Fruit fly (Drosophila melanogaster) whole organism, embryonic: ENCODE data around the gene CG4066.
A peak's percentile ranks its signal among the peaks of the same experiment; 100 is the strongest.

Source experiments
- Bteb2 ChIP-seq: fragments of 200-800 bp; sonication (Bioruptor generic); optimal IDR thresholded peaks from 2 replicates; lab custom pipeline; 2016; ENCODE audit warnings: missing biosample characterization, missing genetic modification characterization
- CG10267 ChIP-seq: fragments of 200-800 bp; sonication (Bioruptor generic); optimal IDR thresholded peaks from 2 replicates; lab custom pipeline; 2018; ENCODE audit warnings: missing biosample characterization, mild to moderate bottlenecking, missing genetic modification characterization, moderate library complexity
- CG11456 ChIP-seq: fragments of 200-800 bp; sonication (Bioruptor generic); IDR thresholded peaks from 3 replicates; pipeline ENCODE4 v1.3.6; 2022; ENCODE audit warnings: missing biosample characterization, missing genetic modification characterization
- CG11723 ChIP-seq: fragments of 200-800 bp; sonication (Bioruptor generic); optimal IDR thresholded peaks from 2 replicates; lab custom pipeline; 2017; ENCODE audit warnings: missing biosample characterization, mild to moderate bottlenecking, missing genetic modification characterization
- CG12299 ChIP-seq: fragments of 200-800 bp; sonication (Bioruptor generic); optimal IDR thresholded peaks from 2 replicates; lab custom pipeline; 2018; ENCODE audit warnings: missing biosample characterization, mild to moderate bottlenecking, missing genetic modification characterization
- CG12942 ChIP-seq: fragments of 200-800 bp; sonication (Bioruptor generic); optimal IDR thresholded peaks from 3 replicates; lab custom pipeline; 2016; ENCODE audit warnings: missing biosample characterization, missing genetic modification characterization
- CG13296 ChIP-seq: fragments of 200-800 bp; sonication (Bioruptor generic); optimal IDR thresholded peaks from 3 replicates; lab custom pipeline; 2018; ENCODE audit warnings: missing biosample characterization, mild to moderate bottlenecking, missing genetic modification characterization
- CG14710 ChIP-seq: fragments of 200-800 bp; sonication (Bioruptor generic); optimal IDR thresholded peaks from 3 replicates; lab custom pipeline; 2019; ENCODE audit warnings: missing biosample characterization, mild to moderate bottlenecking, missing genetic modification characterization, moderate library complexity
- CG1647 ChIP-seq: fragments of 200-800 bp; sonication (Bioruptor generic); optimal IDR thresholded peaks from 3 replicates; lab custom pipeline; 2016; ENCODE audit warnings: missing biosample characterization, missing genetic modification characterization
- CG16779 ChIP-seq: fragments of 200-800 bp; sonication (Bioruptor generic); IDR thresholded peaks from 2 replicates; pipeline ENCODE4 v1.3.6; 2022; ENCODE audit warnings: missing biosample characterization, missing genetic modification characterization
- CG17829 ChIP-seq: fragments of 200-800 bp; optimal IDR thresholded peaks from 2 replicates; lab custom pipeline; 2019; ENCODE audit warnings: missing biosample characterization, mild to moderate bottlenecking, missing genetic modification characterization, moderate library complexity
- CG3847 ChIP-seq: fragments of 200-800 bp; sonication (Bioruptor generic); IDR thresholded peaks from 2 replicates; pipeline ENCODE4 v1.3.6; 2022; ENCODE audit warnings: missing biosample characterization, missing genetic modification characterization
- CG42726 ChIP-seq: fragments of 200-800 bp; sonication (Bioruptor generic); IDR thresholded peaks from 2 replicates; pipeline ENCODE4 v1.3.6; 2022; ENCODE audit warnings: missing biosample characterization, missing genetic modification characterization; ENCODE audit not compliant: partially characterized antibody
- CG4282 ChIP-seq: fragments of 200-800 bp; sonication (Bioruptor generic); optimal IDR thresholded peaks from 2 replicates; lab custom pipeline; 2016; ENCODE audit warnings: missing biosample characterization, missing genetic modification characterization
- CG6272 ChIP-seq: fragments of 200-800 bp; sonication (Bioruptor generic); IDR thresholded peaks from 2 replicates; pipeline ENCODE4 v1.3.6; 2022; ENCODE audit warnings: missing biosample characterization, missing genetic modification characterization
- CG6791 ChIP-seq: fragments of 200-800 bp; sonication (Bioruptor generic); IDR thresholded peaks from 3 replicates; pipeline ENCODE4 v1.3.6; 2022; ENCODE audit warnings: missing biosample characterization, missing genetic modification characterization; ENCODE audit not compliant: partially characterized antibody
- CG6854 ChIP-seq: fragments of 200-800 bp; sonication (Bioruptor generic); optimal IDR thresholded peaks from 3 replicates; lab custom pipeline; 2017; ENCODE audit warnings: missing biosample characterization, mild to moderate bottlenecking, missing genetic modification characterization
- CG7987 ChIP-seq: fragments of 200-800 bp; sonication (Bioruptor generic); optimal IDR thresholded peaks from 2 replicates; lab custom pipeline; 2018; ENCODE audit warnings: missing biosample characterization, mild to moderate bottlenecking, missing genetic modification characterization, moderate library complexity
- CG9727 ChIP-seq: fragments of 200-800 bp; sonication (Bioruptor generic); optimal IDR thresholded peaks from 3 replicates; lab custom pipeline; 2017; ENCODE audit warnings: missing biosample characterization, mild to moderate bottlenecking, missing genetic modification characterization
- Chrac-16 ChIP-seq: fragments of 200-800 bp; sonication (Bioruptor generic); optimal IDR thresholded peaks from 3 replicates; lab custom pipeline; 2016; ENCODE audit warnings: missing biosample characterization, missing genetic modification characterization
- Dad ChIP-seq: fragments of 200-800 bp; sonication (Bioruptor generic); optimal IDR thresholded peaks from 3 replicates; lab custom pipeline; 2016; ENCODE audit warnings: missing biosample characterization, missing genetic modification characterization
- Doc3 ChIP-seq: fragments of 200-800 bp; sonication (Bioruptor generic); IDR thresholded peaks from 3 replicates; pipeline ENCODE4 v1.3.6; 2022; ENCODE audit warnings: missing biosample characterization, missing genetic modification characterization; ENCODE audit not compliant: partially characterized antibody
- Elba2 ChIP-seq: fragments of 200-800 bp; sonication (Bioruptor generic); optimal IDR thresholded peaks from 3 replicates; lab custom pipeline; 2016; ENCODE audit warnings: missing biosample characterization, missing genetic modification characterization
- Fer1 ChIP-seq: fragments of 200-800 bp; sonication (Bioruptor generic); optimal IDR thresholded peaks from 2 replicates; lab custom pipeline; 2017; ENCODE audit warnings: missing biosample characterization, mild to moderate bottlenecking, missing genetic modification characterization
- H2.0 ChIP-seq: fragments of 200-800 bp; sonication (Bioruptor generic); IDR thresholded peaks from 2 replicates; pipeline ENCODE4 v1.3.6; 2022; ENCODE audit warnings: missing biosample characterization, missing genetic modification characterization
- Hmr ChIP-seq: fragments of 200-800 bp; sonication (Bioruptor generic); optimal IDR thresholded peaks from 3 replicates; lab custom pipeline; 2017; ENCODE audit warnings: mild to moderate bottlenecking, missing biosample characterization, missing genetic modification reagents, missing genetic modification characterization
- MESR4 ChIP-seq: fragments of 200-800 bp; sonication (Bioruptor generic); optimal IDR thresholded peaks from 2 replicates; lab custom pipeline; 2018; ENCODE audit warnings: missing biosample characterization, mild to moderate bottlenecking, missing genetic modification characterization, moderate library complexity
- MTF-1 ChIP-seq: fragments of 200-800 bp; sonication (Bioruptor generic); optimal IDR thresholded peaks from 2 replicates; lab custom pipeline; 2018; ENCODE audit warnings: missing biosample characterization, mild to moderate bottlenecking, missing genetic modification characterization, borderline replicate concordance
- NC2α ChIP-seq: fragments of 200-800 bp; sonication (Bioruptor generic); optimal IDR thresholded peaks from 2 replicates; lab custom pipeline; 2016; ENCODE audit warnings: missing biosample characterization, missing genetic modification characterization
- NFAT ChIP-seq: fragments of 200-800 bp; sonication (Bioruptor generic); IDR thresholded peaks from 2 replicates; pipeline ENCODE4 v1.3.6; 2022; ENCODE audit warnings: missing biosample characterization, missing genetic modification characterization
- Neu2 ChIP-seq: fragments of 200-800 bp; sonication (Bioruptor generic); optimal IDR thresholded peaks from 3 replicates; lab custom pipeline; 2016; ENCODE audit warnings: missing biosample characterization, missing genetic modification characterization, borderline replicate concordance
- Nf-YA ChIP-seq: fragments of 200-800 bp; sonication (Bioruptor generic); IDR thresholded peaks from 2 replicates; pipeline ENCODE4 v1.3.6; 2022; ENCODE audit warnings: missing biosample characterization, missing genetic modification characterization
- Ptx1 ChIP-seq: fragments of 200-800 bp; sonication (Bioruptor generic); IDR thresholded peaks from 2 replicates; pipeline ENCODE4 v1.3.6; 2022; ENCODE audit warnings: missing biosample characterization, missing genetic modification characterization
- Ravus ChIP-seq: fragments of 200-800 bp; sonication (Bioruptor generic); IDR thresholded peaks from 2 replicates; pipeline ENCODE4 v1.3.6; 2022; ENCODE audit warnings: missing biosample characterization, missing genetic modification characterization
- Spps ChIP-seq: fragments of 200-800 bp; sonication (Bioruptor generic); optimal IDR thresholded peaks from 2 replicates; lab custom pipeline; 2018; ENCODE audit warnings: missing biosample characterization, mild to moderate bottlenecking, missing genetic modification characterization
- ab ChIP-seq: fragments of 200-800 bp; sonication (Bioruptor generic); optimal IDR thresholded peaks from 2 replicates; lab custom pipeline; 2016; ENCODE audit warnings: missing biosample characterization, missing genetic modification characterization
- abd-A ChIP-seq: fragments of 200-800 bp; sonication (Bioruptor generic); optimal IDR thresholded peaks from 3 replicates; lab custom pipeline; 2019; ENCODE audit warnings: missing biosample characterization, mild to moderate bottlenecking, missing genetic modification characterization, moderate library complexity
- amos ChIP-seq: fragments of 200-800 bp; sonication (Bioruptor generic); IDR thresholded peaks from 2 replicates; pipeline ENCODE4 v1.3.6; 2022; ENCODE audit warnings: missing biosample characterization, missing genetic modification characterization; ENCODE audit not compliant: partially characterized antibody
- dmrt99B ChIP-seq: fragments of 200-800 bp; sonication (Bioruptor generic); optimal IDR thresholded peaks from 2 replicates; lab custom pipeline; 2018; ENCODE audit warnings: missing biosample characterization, mild to moderate bottlenecking, missing genetic modification characterization, moderate library complexity
- ems ChIP-seq: fragments of 200-800 bp; sonication (Bioruptor generic); optimal IDR thresholded peaks from 3 replicates; lab custom pipeline; 2016; ENCODE audit warnings: missing biosample characterization, missing genetic modification characterization
- inv ChIP-seq: fragments of 200-800 bp; sonication (Bioruptor generic); IDR thresholded peaks from 2 replicates; pipeline ENCODE4 v1.3.6; 2022; ENCODE audit warnings: missing biosample characterization, missing genetic modification characterization; ENCODE audit not compliant: partially characterized antibody
- ken ChIP-seq: fragments of 200-800 bp; sonication (Bioruptor generic); IDR thresholded peaks from 3 replicates; pipeline ENCODE4 v1.3.6; 2022; ENCODE audit warnings: missing biosample characterization, missing genetic modification characterization
- lab ChIP-seq: fragments of 200-800 bp; sonication (Bioruptor generic); optimal IDR thresholded peaks from 3 replicates; lab custom pipeline; 2017; ENCODE audit warnings: missing biosample characterization, missing genetic modification characterization, mild to moderate bottlenecking, moderate library complexity, missing genetic modification reagents
- lbe ChIP-seq: fragments of 200-800 bp; sonication (Bioruptor generic); optimal IDR thresholded peaks from 2 replicates; lab custom pipeline; 2016; ENCODE audit warnings: missing biosample characterization, mild to moderate bottlenecking, missing genetic modification characterization
- nmo ChIP-seq: fragments of 200-800 bp; sonication (Bioruptor generic); optimal IDR thresholded peaks from 2 replicates; lab custom pipeline; 2018; ENCODE audit warnings: missing biosample characterization, mild to moderate bottlenecking, missing genetic modification characterization, moderate library complexity
- pho ChIP-seq: fragments of 200-800 bp; sonication (Bioruptor generic); optimal IDR thresholded peaks from 2 replicates; lab custom pipeline; 2016; ENCODE audit warnings: missing biosample characterization, missing genetic modification characterization
- phol ChIP-seq: fragments of 200-800 bp; sonication (Bioruptor generic); optimal IDR thresholded peaks from 3 replicates; lab custom pipeline; 2018; ENCODE audit warnings: missing biosample characterization, mild to moderate bottlenecking, missing genetic modification characterization, moderate library complexity
- sim ChIP-seq: fragments of 200-800 bp; sonication (Bioruptor generic); IDR thresholded peaks from 2 replicates; pipeline ENCODE4 v1.3.6; 2022; ENCODE audit warnings: missing biosample characterization, missing genetic modification characterization
- sima ChIP-seq: fragments of 200-800 bp; sonication (Bioruptor generic); optimal IDR thresholded peaks from 2 replicates; lab custom pipeline; 2016; ENCODE audit warnings: missing biosample characterization, missing genetic modification characterization
- sqz ChIP-seq: fragments of 200-800 bp; sonication (Bioruptor generic); optimal IDR thresholded peaks from 3 replicates; lab custom pipeline; 2018; ENCODE audit warnings: missing biosample characterization, mild to moderate bottlenecking, missing genetic modification characterization
- ssp ChIP-seq: fragments of 200-800 bp; sonication (Bioruptor generic); IDR thresholded peaks from 2 replicates; pipeline ENCODE4 v1.3.6; 2022; ENCODE audit warnings: missing biosample characterization, missing genetic modification characterization

Gene CG4066

DNA sequence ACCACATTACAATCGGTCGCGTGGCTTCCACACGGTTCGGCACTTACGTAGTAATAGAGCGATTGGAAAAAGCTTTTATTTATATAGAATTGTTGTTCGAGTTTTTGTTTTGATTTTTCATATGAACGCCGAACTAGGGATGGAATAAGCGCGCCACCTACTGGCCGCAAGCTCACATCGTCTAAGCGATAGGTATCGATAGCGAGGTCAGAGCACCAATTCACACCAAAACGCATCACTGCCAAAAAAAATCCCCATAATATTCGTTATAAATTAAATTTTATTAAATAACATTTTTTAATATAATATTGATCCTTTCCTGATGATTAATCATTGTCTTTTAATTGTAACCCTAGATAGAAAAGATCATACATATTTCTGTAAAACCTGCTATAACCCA, 39.3 kb downstream of the CG4066 start, which contains the start of gene CG10038 (continued):
- no peak for TF ChIP-seq CG7987
- no peak for TF ChIP-seq ken (GFP tag; lab: Robert Waterston, UW)
- peak; percentile 16 for TF ChIP-seq Chrac-16 (GFP tag; lab: Kevin White, UChicago)
- TF ChIP-seq CG6791 (GFP tag; lab: Robert Waterston, UW), result peak; percentile 97
- TF ChIP-seq CG42726, result peak; percentile 97
- TF ChIP-seq Doc3 (GFP tag; lab: Robert Waterston, UW), result peak; percentile 91
- TF ChIP-seq CG4282 (GFP tag; lab: Kevin White, UChicago), result no peak
- peak; percentile 41 for TF ChIP-seq Fer1 (GFP tag; lab: Kevin White, UChicago)
- peak; percentile 84 for TF ChIP-seq ssp (GFP tag; lab: Robert Waterston, UW)
- TF ChIP-seq NC2α (GFP tag; lab: Kevin White, UChicago), result no peak
- TF ChIP-seq pho (GFP tag; lab: Kevin White, UChicago), result peak; percentile 31
- TF ChIP-seq CG11723 (GFP tag; lab: Kevin White, UChicago), result no peak
- TF ChIP-seq Spps (tag; lab: Kevin White, UChicago), result no peak
- peak; percentile 97 for TF ChIP-seq amos (GFP tag; lab: Robert Waterston, UW)
- no peak for TF ChIP-seq ab
- peak; percentile 68 for TF ChIP-seq CG6272 (GFP tag; lab: Robert Waterston, UW)
- TF ChIP-seq CG3847, result peak; percentile 55
- no peak for TF ChIP-seq CG13296 (GFP tag; lab: Kevin White, UChicago)
- peak; percentile 37 for TF ChIP-seq lbe (GFP tag; lab: Kevin White, UChicago)
- TF ChIP-seq CG12299, result no peak
- TF ChIP-seq Nf-YA (GFP tag; lab: Robert Waterston, UW), result no peak
- peak; percentile 46 for TF ChIP-seq Ptx1 (GFP tag; lab: Robert Waterston, UW)
- peak; percentile 60 for TF ChIP-seq CG17829 (tag; lab: Kevin White, UChicago)
- TF ChIP-seq CG6854 (GFP tag; lab: Kevin White, UChicago), result no peak
- TF ChIP-seq CG12942 (GFP tag; lab: Kevin White, UChicago), result peak; percentile 21
- TF ChIP-seq CG11456 (GFP tag; lab: Robert Waterston, UW), result peak; percentile 72
- peak; percentile 52 for TF ChIP-seq CG1647 (GFP tag; lab: Kevin White, UChicago)
- peak; percentile 93 for TF ChIP-seq inv (GFP tag; lab: Robert Waterston, UW)
- TF ChIP-seq Elba2 (GFP tag; lab: Kevin White, UChicago), result no peak
- no peak for TF ChIP-seq Ravus (GFP tag; lab: Robert Waterston, UW)
- TF ChIP-seq NFAT, result no peak; the same call in 1 of the 2 replicates
- TF ChIP-seq H2.0, result no peak
- no peak for TF ChIP-seq lab (GFP tag; lab: Kevin White, UChicago)
- no peak for TF ChIP-seq CG9727 (GFP tag; lab: Kevin White, UChicago)
- TF ChIP-seq Bteb2 (GFP tag; lab: Kevin White, UChicago), result no peak
- no peak for TF ChIP-seq sim (GFP tag; lab: Robert Waterston, UW)
- no peak for TF ChIP-seq Neu2
- TF ChIP-seq CG10267 (tag; lab: Kevin White, UChicago), result peak; percentile 55
- TF ChIP-seq CG16779, result no peak
- TF ChIP-seq MTF-1 (GFP tag; lab: Kevin White, UChicago), result no peak
- TF ChIP-seq nmo (GFP tag; lab: Kevin White, UChicago), result peak; percentile 69
- no peak for TF ChIP-seq Dad (GFP tag; lab: Kevin White, UChicago)
- no peak for TF ChIP-seq dmrt99B (tag; lab: Kevin White, UChicago)
- peak; percentile 28 for TF ChIP-seq sqz (GFP tag; lab: Kevin White, UChicago)
- TF ChIP-seq phol (tag; lab: Kevin White, UChicago), result peak; percentile 53
- TF ChIP-seq Hmr (GFP tag; lab: Kevin White, UChicago), result peak; percentile 54
- TF ChIP-seq ems (GFP tag; lab: Kevin White, UChicago), result no peak
- peak; percentile 52 for TF ChIP-seq CG14710 (tag; lab: Kevin White, UChicago)
- no peak for TF ChIP-seq abd-A (tag; lab: Kevin White, UChicago)
- no peak for TF ChIP-seq sima (GFP tag; lab: Kevin White, UChicago)
- peak; percentile 10 for TF ChIP-seq MESR4 (GFP tag; lab: Kevin White, UChicago)
